Fruit fly (Drosophila melanogaster) whole organism, embryonic: ENCODE measurements around the gene Tm1.
A peak's percentile ranks its signal among the peaks of the same experiment; 100 is the strongest.

Experiments used
- Abd-B ChIP-seq: fragments of 200-800 bp; sonication (Bioruptor generic); optimal IDR thresholded peaks from 2 replicates; lab custom pipeline; 2018; ENCODE audit warnings: missing biosample characterization, mild to moderate bottlenecking, missing genetic modification characterization, moderate library complexity
- Antp ChIP-seq: fragments of 200-800 bp; sonication (Bioruptor generic); optimal IDR thresholded peaks from 3 replicates; lab custom pipeline; 2016; ENCODE audit warnings: missing biosample characterization, missing genetic modification characterization
- Asciz ChIP-seq: fragments of 200-800 bp; sonication (Bioruptor generic); optimal IDR thresholded peaks from 2 replicates; lab custom pipeline; 2017; ENCODE audit warnings: missing biosample characterization, mild to moderate bottlenecking, missing genetic modification characterization, missing genetic modification reagents
- CG1024 ChIP-seq: fragments of 200-800 bp; sonication (Bioruptor generic); IDR thresholded peaks from 2 replicates; pipeline ENCODE4 v1.3.6; 2022; ENCODE audit warnings: missing biosample characterization, missing genetic modification characterization
- CG10654 ChIP-seq: fragments of 200-800 bp; sonication (Bioruptor generic); optimal IDR thresholded peaks from 2 replicates; lab custom pipeline; 2016; ENCODE audit warnings: missing biosample characterization, missing genetic modification characterization
- CG12659 ChIP-seq: fragments of 200-800 bp; sonication (Bioruptor generic); optimal IDR thresholded peaks from 3 replicates; lab custom pipeline; 2017; ENCODE audit warnings: mild to moderate bottlenecking, missing biosample characterization, missing genetic modification reagents, missing genetic modification characterization
- CG13296 ChIP-seq: fragments of 200-800 bp; sonication (Bioruptor generic); optimal IDR thresholded peaks from 3 replicates; lab custom pipeline; 2018; ENCODE audit warnings: missing biosample characterization, mild to moderate bottlenecking, missing genetic modification characterization
- CG15601 ChIP-seq: fragments of 200-800 bp; sonication (Bioruptor generic); optimal IDR thresholded peaks from 3 replicates; lab custom pipeline; 2019; ENCODE audit warnings: missing biosample characterization, mild to moderate bottlenecking, missing genetic modification characterization, moderate library complexity
- CG16779 ChIP-seq: fragments of 200-800 bp; sonication (Bioruptor generic); IDR thresholded peaks from 2 replicates; pipeline ENCODE4 v1.3.6; 2022; ENCODE audit warnings: missing biosample characterization, missing genetic modification characterization
- CG17328 ChIP-seq: fragments of 200-800 bp; sonication (Bioruptor generic); IDR thresholded peaks from 2 replicates; pipeline ENCODE4 v1.3.6; 2022; ENCODE audit warnings: missing biosample characterization, missing genetic modification characterization
- CG2116 ChIP-seq: fragments of 200-800 bp; sonication (Bioruptor generic); optimal IDR thresholded peaks from 3 replicates; lab custom pipeline; 2018; ENCODE audit warnings: missing biosample characterization, mild to moderate bottlenecking, missing genetic modification characterization
- CG3281 ChIP-seq: fragments of 200-800 bp; sonication (Bioruptor generic); optimal IDR thresholded peaks from 3 replicates; lab custom pipeline; 2017; ENCODE audit warnings: missing biosample characterization, mild to moderate bottlenecking, missing genetic modification characterization
- CG3407 ChIP-seq: fragments of 200-800 bp; sonication (Bioruptor generic); optimal IDR thresholded peaks from 2 replicates; lab custom pipeline; 2018; ENCODE audit warnings: missing biosample characterization, mild to moderate bottlenecking, missing genetic modification characterization
- CG34422 ChIP-seq: fragments of 200-800 bp; sonication (Bioruptor generic); IDR thresholded peaks from 3 replicates; pipeline ENCODE4 v1.3.6; 2022; ENCODE audit warnings: missing biosample characterization, missing genetic modification characterization
- CG3726 ChIP-seq: fragments of 200-800 bp; sonication (Bioruptor generic); IDR thresholded peaks from 3 replicates; pipeline ENCODE4, ENCODE4 v1.3.6; 2022; ENCODE audit warnings: missing biosample characterization, missing genetic modification characterization
- Lpt ChIP-seq: fragments of >200 bp; optimal IDR thresholded peaks from 2 replicates; lab custom pipeline; 2018; ENCODE audit warnings: missing biosample characterization, missing genetic modification characterization
- MTF-1 ChIP-seq: fragments of 200-800 bp; sonication (Bioruptor generic); optimal IDR thresholded peaks from 2 replicates; lab custom pipeline; 2018; ENCODE audit warnings: missing biosample characterization, mild to moderate bottlenecking, missing genetic modification characterization, borderline replicate concordance
- Mad ChIP-seq: fragments of 200-800 bp; sonication (Bioruptor generic); optimal IDR thresholded peaks from 2 replicates; lab custom pipeline; 2016; ENCODE audit warnings: missing biosample characterization, missing genetic modification characterization
- Mrtf ChIP-seq: fragments of 200-800 bp; sonication (Bioruptor generic); IDR thresholded peaks from 3 replicates; pipeline ENCODE4 v1.3.6; 2022; ENCODE audit warnings: missing biosample characterization, missing genetic modification characterization
- Oaz ChIP-seq: fragments of 200-800 bp; sonication (Bioruptor generic); IDR thresholded peaks from 2 replicates; pipeline ENCODE4 v1.3.6; 2022; ENCODE audit warnings: missing biosample characterization, missing genetic modification characterization
- Pdp1 ChIP-seq, 2 experiments: fragments of 200-800 bp; sonication (Bioruptor generic); optimal IDR thresholded peaks; 3 replicates each; lab custom pipeline; 2016; ENCODE audit warnings: missing biosample characterization in 2 of 2, missing genetic modification characterization in 2 of 2, mild to moderate bottlenecking in 1 of 2, moderate library complexity in 1 of 2
- Ravus ChIP-seq: fragments of 200-800 bp; sonication (Bioruptor generic); IDR thresholded peaks from 2 replicates; pipeline ENCODE4 v1.3.6; 2022; ENCODE audit warnings: missing biosample characterization, missing genetic modification characterization
- Rx ChIP-seq: fragments of 200-800 bp; sonication (Bioruptor generic); IDR thresholded peaks from 2 replicates; pipeline ENCODE4 v1.3.6; 2022; ENCODE audit warnings: missing biosample characterization, missing genetic modification characterization
- Sin3A ChIP-seq: fragments of >200 bp; optimal IDR thresholded peaks from 2 replicates; lab custom pipeline; 2018
- YL-1 ChIP-seq: fragments of 200-800 bp; sonication (Bioruptor generic); optimal IDR thresholded peaks from 3 replicates; lab custom pipeline; 2017; ENCODE audit warnings: missing biosample characterization, mild to moderate bottlenecking, missing genetic modification characterization
- amos ChIP-seq: fragments of 200-800 bp; sonication (Bioruptor generic); IDR thresholded peaks from 2 replicates; pipeline ENCODE4 v1.3.6; 2022; ENCODE audit warnings: missing biosample characterization, missing genetic modification characterization; ENCODE audit not compliant: partially characterized antibody
- aop ChIP-seq: fragments of 200-800 bp; sonication (Bioruptor generic); IDR thresholded peaks from 2 replicates; pipeline ENCODE4 v1.3.6; 2022; ENCODE audit warnings: missing biosample characterization, missing genetic modification characterization
- btn ChIP-seq: fragments of 200-800 bp; sonication (Bioruptor generic); optimal IDR thresholded peaks from 2 replicates; lab custom pipeline; 2016; ENCODE audit warnings: missing biosample characterization, missing genetic modification characterization
- chn ChIP-seq: fragments of 200-800 bp; sonication (Bioruptor generic); optimal IDR thresholded peaks from 2 replicates; lab custom pipeline; 2016; ENCODE audit warnings: missing biosample characterization, missing genetic modification characterization
- ci ChIP-seq: fragments of 200-800 bp; sonication (Bioruptor generic); IDR thresholded peaks from 3 replicates; pipeline ENCODE4 v1.3.6; 2022; ENCODE audit warnings: missing biosample characterization, missing genetic modification characterization
- en ChIP-seq: fragments of 200-800 bp; sonication (Bioruptor generic); optimal IDR thresholded peaks from 2 replicates; lab custom pipeline; 2016; ENCODE audit warnings: missing biosample characterization, missing genetic modification characterization
- gcm2 ChIP-seq: fragments of 200-800 bp; sonication (Bioruptor generic); optimal IDR thresholded peaks from 2 replicates; lab custom pipeline; 2016; ENCODE audit warnings: missing biosample characterization, missing genetic modification characterization
- hb ChIP-seq: fragments of 200-800 bp; sonication (Bioruptor generic); IDR thresholded peaks from 3 replicates; pipeline ENCODE4 v1.3.6; 2022; ENCODE audit warnings: missing biosample characterization, missing genetic modification characterization; ENCODE audit not compliant: partially characterized antibody
- lab ChIP-seq: fragments of 200-800 bp; sonication (Bioruptor generic); optimal IDR thresholded peaks from 3 replicates; lab custom pipeline; 2017; ENCODE audit warnings: missing biosample characterization, missing genetic modification characterization, mild to moderate bottlenecking, moderate library complexity, missing genetic modification reagents
- mld ChIP-seq: fragments of 200-800 bp; sonication (Bioruptor generic); IDR thresholded peaks from 3 replicates; pipeline ENCODE4 v1.3.6; 2022; ENCODE audit warnings: missing biosample characterization, missing genetic modification characterization; ENCODE audit not compliant: partially characterized antibody
- odd ChIP-seq: fragments of 200-800 bp; sonication (Bioruptor generic); optimal IDR thresholded peaks from 2 replicates; lab custom pipeline; 2017; ENCODE audit warnings: missing biosample characterization, mild to moderate bottlenecking, missing genetic modification characterization
- onecut ChIP-seq: fragments of 200-800 bp; sonication (Bioruptor generic); IDR thresholded peaks from 2 replicates; pipeline ENCODE4 v1.3.6; 2022; ENCODE audit warnings: missing biosample characterization, missing genetic modification characterization
- p53 ChIP-seq: fragments of 200-800 bp; sonication (Bioruptor generic); optimal IDR thresholded peaks from 2 replicates; lab custom pipeline; 2016; ENCODE audit warnings: missing biosample characterization, missing genetic modification characterization
- pb ChIP-seq: fragments of 200-800 bp; sonication (Bioruptor generic); optimal IDR thresholded peaks from 3 replicates; lab custom pipeline; 2016; ENCODE audit warnings: missing biosample characterization, missing genetic modification characterization
- psq ChIP-seq: fragments of 200-800 bp; sonication (Bioruptor generic); optimal IDR thresholded peaks from 2 replicates; lab custom pipeline; 2017; ENCODE audit warnings: missing biosample characterization, missing genetic modification characterization
- repo ChIP-seq: fragments of 200-800 bp; sonication (Bioruptor generic); optimal IDR thresholded peaks from 2 replicates; lab custom pipeline; 2016; ENCODE audit warnings: missing biosample characterization, missing genetic modification characterization
- rib ChIP-seq: fragments of 200-800 bp; sonication (Bioruptor generic); IDR thresholded peaks from 2 replicates; pipeline ENCODE4 v1.3.6; 2022; ENCODE audit warnings: missing biosample characterization, missing genetic modification characterization
- row ChIP-seq: fragments of 200-800 bp; sonication (Bioruptor generic); IDR thresholded peaks from 3 replicates; pipeline ENCODE4 v1.3.6; 2022; ENCODE audit warnings: missing biosample characterization, missing genetic modification characterization
- sens ChIP-seq: fragments of 200-800 bp; sonication (Bioruptor generic); peaks from one replicate; lab custom pipeline; 2016; ENCODE audit warnings: missing biosample characterization, missing genetic modification characterization
- sens-2 ChIP-seq: fragments of 200-800 bp; sonication (Bioruptor generic); IDR thresholded peaks from 2 replicates; pipeline ENCODE4 v1.3.6; 2022; ENCODE audit warnings: missing biosample characterization, missing genetic modification characterization
- seq ChIP-seq: fragments of 200-800 bp; sonication (Bioruptor generic); IDR thresholded peaks from 2 replicates; pipeline ENCODE4 v1.3.6; 2022; ENCODE audit warnings: missing biosample characterization, missing genetic modification characterization
- sob ChIP-seq: fragments of 200-800 bp; sonication (Bioruptor generic); IDR thresholded peaks from 2 replicates; pipeline ENCODE4 v1.3.6; 2022; ENCODE audit warnings: missing biosample characterization, missing genetic modification characterization
- tna ChIP-seq: fragments of 200-800 bp; sonication (Bioruptor generic); IDR thresholded peaks from 2 replicates; pipeline ENCODE4 v1.3.6; 2022; ENCODE audit warnings: missing biosample characterization, missing genetic modification characterization; ENCODE audit not compliant: partially characterized antibody
- zen ChIP-seq: fragments of 200-800 bp; sonication (Bioruptor generic); optimal IDR thresholded peaks from 3 replicates; lab custom pipeline; 2018; ENCODE audit warnings: missing biosample characterization, mild to moderate bottlenecking, missing genetic modification characterization, moderate library complexity
- zfh2 ChIP-seq: fragments of 200-800 bp; sonication (Bioruptor generic); optimal IDR thresholded peaks from 2 replicates; lab custom pipeline; 2016; ENCODE audit warnings: missing biosample characterization, missing genetic modification characterization

Tm1 gene

DNA sequence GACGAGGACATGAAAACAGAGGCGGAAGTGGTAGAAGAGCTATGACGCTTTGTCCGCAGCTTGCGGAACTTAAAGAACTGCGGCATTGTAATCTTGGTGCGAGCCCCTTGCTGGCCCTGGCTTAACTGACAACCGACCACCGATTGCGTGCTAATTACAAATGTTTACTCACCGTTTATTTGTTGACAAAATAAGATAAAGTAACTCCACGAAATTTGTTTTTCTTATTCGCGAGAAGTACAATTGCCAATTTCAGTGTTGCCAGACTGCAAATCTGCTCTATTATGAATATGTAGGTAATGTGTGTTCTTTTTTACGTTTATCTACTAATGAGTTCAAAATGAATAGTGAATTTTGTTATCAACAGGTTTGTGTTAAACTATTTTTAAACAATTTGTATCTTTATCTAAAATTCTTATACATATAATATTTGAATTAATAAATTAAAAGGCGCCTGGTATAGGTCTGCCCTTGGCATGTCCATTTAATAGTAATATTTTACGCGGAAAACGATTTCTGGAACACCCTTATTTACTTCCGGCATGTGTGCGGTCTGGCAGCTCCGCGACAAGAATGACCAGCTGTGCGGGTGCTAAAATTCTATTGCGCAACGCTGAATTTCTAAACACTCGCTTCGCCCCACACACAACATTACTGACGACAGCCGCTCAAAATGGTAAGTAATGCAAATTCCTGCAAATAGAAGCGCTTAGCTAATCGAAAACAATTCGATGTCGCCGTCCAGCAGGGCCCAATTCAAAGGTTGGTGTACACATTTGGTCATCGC lies 78.8 kb downstream of the Tm1 start, which contains the start of the genes Atg4b and Hibch (continued):
- TF ChIP-seq btn (GFP tag; lab: Kevin White, UChicago) (no peak), pb (GFP tag; lab: Kevin White, UChicago) (no peak), odd (GFP tag; lab: Kevin White, UChicago) (peak; percentile 70), Sin3A (no peak), MTF-1 (GFP tag; lab: Kevin White, UChicago) (peak; percentile 27), gcm2 (GFP tag; lab: Kevin White, UChicago) (peak; percentile 4), Mrtf (GFP tag; lab: Robert Waterston, UW) (peak; percentile 73), Ravus (GFP tag; lab: Robert Waterston, UW) (0 out of 2 replicates have a peak, but pooled peaks have one; percentile 13), CG13296 (peak; percentile 86), hb (GFP tag; lab: Robert Waterston, UW) (no peak), seq (GFP tag; lab: Robert Waterston, UW) (peak; percentile 68), Pdp1 (GFP tag; optimal IDR thresholded peaks at IDR 0.05; lab: Kevin White, UChicago) (peak; percentile 49 to 100), Lpt (GFP tag; lab: Kevin White, UChicago) (no peak), sob (GFP tag; lab: Robert Waterston, UW) (peak; percentile 83), lab (no peak), zfh2 (peak; percentile 69), Mad (GFP tag; lab: Kevin White, UChicago) (peak; percentile 48), CG15601 (tag; lab: Kevin White, UChicago) (peak; percentile 79), CG2116 (peak; percentile 69), Rx (GFP tag; lab: Robert Waterston, UW) (peak; percentile 71; the same call in 1 of the 2 replicates), mld (GFP tag; lab: Robert Waterston, UW) (no peak), CG16779 (GFP tag; lab: Robert Waterston, UW) (0 out of 2 replicates have a peak, but pooled peaks have one; percentile 27), sens (GFP tag; lab: Kevin White, UChicago) (peak; percentile 3), aop (peak; percentile 97), ci (peak; percentile 74; the same call in 2 of the 3 replicates), CG12659 (GFP tag; lab: Kevin White, UChicago) (peak; percentile 94), CG34422 (GFP tag; lab: Robert Waterston, UW) (peak; percentile 91), repo (GFP tag; lab: Kevin White, UChicago) (no peak), Oaz (peak; percentile 48; the same call in 1 of the 2 replicates), Antp (GFP tag; lab: Kevin White, UChicago) (no peak), Asciz (GFP tag; lab: Kevin White, UChicago) (no peak), p53 (GFP tag; lab: Kevin White, UChicago) (no peak), psq (GFP tag; lab: Kevin White, UChicago) (peak; percentile 20), chn (GFP tag; lab: Kevin White, UChicago) (peak; percentile 61), zen (tag; lab: Kevin White, UChicago) (peak; percentile 91), CG3281 (GFP tag; lab: Kevin White, UChicago) (peak; percentile 88), CG3407 (peak; percentile 58), YL-1 (GFP tag; lab: Kevin White, UChicago) (peak; percentile 94), CG10654 (GFP tag; lab: Kevin White, UChicago) (peak; percentile 76), tna (GFP tag; lab: Robert Waterston, UW) (no peak), onecut (GFP tag; lab: Robert Waterston, UW) (peak; percentile 49), row (GFP tag; lab: Robert Waterston, UW) (peak; percentile 97), amos (peak; percentile 41; the same call in 1 of the 2 replicates), CG1024 (GFP tag; lab: Robert Waterston, UW) (no peak), CG3726 (peak; percentile 69; the same call in 2 of the 3 replicates), CG17328 (GFP tag; lab: Robert Waterston, UW) (no peak; the same call in 1 of the 2 replicates), en (no peak), sens-2 (GFP tag; lab: Robert Waterston, UW) (0 out of 2 replicates have a peak, but pooled peaks have one; percentile 26), rib (GFP tag; lab: Robert Waterston, UW) (peak; percentile 86), Abd-B (GFP tag; lab: Kevin White, UChicago) (no peak)
